Worm (Caenorhabditis elegans): Measurements from ENCODE around the gene hlh-34.

DNA sequence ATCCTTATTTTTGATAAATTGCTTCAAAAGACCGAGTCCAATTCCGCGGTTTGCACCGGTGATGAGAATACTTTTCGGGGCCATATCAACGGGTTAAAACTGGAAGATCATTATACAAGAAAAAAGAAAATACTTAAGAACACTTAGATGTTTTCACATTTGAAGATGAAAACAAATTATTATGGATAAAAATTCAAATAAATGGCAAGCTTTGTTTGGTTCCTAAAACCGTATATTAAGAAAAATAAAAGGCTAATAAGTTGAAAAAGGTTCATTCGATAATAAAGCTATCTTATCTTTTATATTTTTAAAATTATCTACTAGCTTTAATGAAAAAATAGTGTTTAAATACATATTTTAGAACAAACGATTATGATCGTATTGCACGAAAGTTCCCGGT, 46.3 kb upstream of the hlh-34 start, which contains the start of gene F20G2.1:
- TF ChIP-seq hif-1 (tag; optimal IDR thresholded peaks at IDR 0.05) (no peak), lin-15B (tag; optimal IDR thresholded peaks at IDR 0.05) (no peak)
